Worm (Caenorhabditis elegans) whole organism, L1 larva: ENCODE results near the gene T25E4.1.

ENCODE experiments used
- C04F5.9 ChIP-seq: sonication (generic microtip); optimal IDR thresholded peaks from 2 replicates; lab custom pipeline; 2016; ENCODE audit warnings: missing genetic modification characterization, missing compliant biosample characterization
- C16A3.4 ChIP-seq: fragments of 150-350 bp; optimal IDR thresholded peaks from 2 replicates; lab custom pipeline; 2014; ENCODE audit warnings: missing biosample characterization, missing genetic modification characterization
- aha-1 ChIP-seq: fragments of 150-350 bp; optimal IDR thresholded peaks from 2 replicates; lab custom pipeline; 2014; ENCODE audit warnings: missing biosample characterization, missing genetic modification characterization
- aly-2 ChIP-seq: fragments of 150-350 bp; optimal IDR thresholded peaks from 2 replicates; lab custom pipeline; 2014; ENCODE audit warnings: missing biosample characterization, missing genetic modification characterization
- ama-1 ChIP-seq: fragments of 150-350 bp; optimal IDR thresholded peaks from 2 replicates; lab custom pipeline; 2014
- blmp-1 ChIP-seq: fragments of 150-350 bp; optimal IDR thresholded peaks from 2 replicates; lab custom pipeline; 2014; ENCODE audit warnings: missing biosample characterization, missing genetic modification characterization
- ceh-8 ChIP-seq: fragments of 200-800 bp; sonication (Bioruptor generic); optimal IDR thresholded peaks from 2 replicates; lab custom pipeline; 2018; ENCODE audit warnings: mild to moderate bottlenecking, missing genetic modification characterization, moderate library complexity, missing compliant biosample characterization
- ceh-82 ChIP-seq, 3 experiments: fragments of 150-350 bp in 1 of 3; sonication (generic microtip) in 2 of 3; optimal IDR thresholded peaks; 2 replicates each; lab custom pipeline; 2014 to 2017; ENCODE audit warnings: missing biosample characterization in 3 of 3, missing genetic modification characterization in 3 of 3
- ces-1 ChIP-seq: fragments of 150-350 bp; optimal IDR thresholded peaks from 2 replicates; lab custom pipeline; 2014; ENCODE audit warnings: missing biosample characterization, missing genetic modification reagents, missing genetic modification characterization
- dpl-1 ChIP-seq, 3 experiments: fragments of 150-350 bp in 2 of 3; sonication (generic microtip) in 1 of 3; optimal IDR thresholded peaks; 2 replicates each; lab custom pipeline; 2014 to 2017; ENCODE audit warnings: missing biosample characterization in 3 of 3, missing genetic modification characterization in 3 of 3, missing genetic modification reagents in 3 of 3
- efl-3 ChIP-seq: fragments of 200-800 bp; sonication (Bioruptor generic); optimal IDR thresholded peaks from 2 replicates; lab custom pipeline; 2018; ENCODE audit warnings: mild to moderate bottlenecking, missing genetic modification characterization, missing compliant biosample characterization
- elt-2 ChIP-seq: sonication (generic microtip); optimal IDR thresholded peaks from 2 replicates; lab custom pipeline; 2016; ENCODE audit warnings: missing genetic modification characterization, mild to moderate bottlenecking, inconsistent platforms, missing compliant biosample characterization, missing genetic modification reagents
- ets-5 ChIP-seq: fragments of 200-800 bp; sonication (Bioruptor generic); IDR thresholded peaks from 2 replicates; pipeline ENCODE4 v1.3.6; 2022; ENCODE audit warnings: missing genetic modification characterization, missing compliant biosample characterization
- fkh-4 ChIP-seq: sonication (generic microtip); optimal IDR thresholded peaks from 2 replicates; lab custom pipeline; 2016; ENCODE audit warnings: missing compliant biosample characterization, missing genetic modification characterization, borderline replicate concordance
- grh-1 ChIP-seq: fragments of 200-800 bp; sonication (Bioruptor generic); IDR thresholded peaks from 2 replicates; pipeline ENCODE4 v1.3.6; 2022; ENCODE audit warnings: missing genetic modification reagents, missing genetic modification characterization, missing compliant biosample characterization
- hlh-17 ChIP-seq: fragments of 200-800 bp; sonication (Bioruptor generic); optimal IDR thresholded peaks from 2 replicates; lab custom pipeline; 2018; ENCODE audit warnings: missing genetic modification characterization, mild to moderate bottlenecking, missing compliant biosample characterization, moderate library complexity, borderline replicate concordance
- hpl-2 ChIP-seq: fragments of 150-350 bp; optimal IDR thresholded peaks from 2 replicates; lab custom pipeline; 2014; ENCODE audit warnings: missing biosample characterization, missing genetic modification reagents, missing genetic modification characterization
- irx-1 ChIP-seq: sonication (generic microtip); optimal IDR thresholded peaks from 2 replicates; lab custom pipeline; 2016; ENCODE audit warnings: missing genetic modification characterization, missing compliant biosample characterization
- isw-1 ChIP-seq: fragments of 200-800 bp; sonication (Bioruptor generic); IDR thresholded peaks from 2 replicates; pipeline ENCODE4 v1.3.6; 2022; ENCODE audit warnings: missing genetic modification characterization, missing compliant biosample characterization
- jun-1 ChIP-seq: fragments of 150-350 bp; optimal IDR thresholded peaks from 2 replicates; lab custom pipeline; 2014; ENCODE audit warnings: missing biosample characterization, missing genetic modification reagents, missing genetic modification characterization
- lin-14 ChIP-seq: fragments of 200-800 bp; sonication (Bioruptor generic); optimal IDR thresholded peaks from 2 replicates; lab custom pipeline; 2018; ENCODE audit warnings: mild to moderate bottlenecking, missing genetic modification characterization, moderate library complexity, missing compliant biosample characterization
- lin-39 ChIP-seq: fragments of 150-350 bp; optimal IDR thresholded peaks from 2 replicates; lab custom pipeline; 2014; ENCODE audit warnings: missing biosample characterization, missing genetic modification reagents, missing genetic modification characterization
- lir-3 ChIP-seq: sonication (generic microtip); optimal IDR thresholded peaks from 2 replicates; lab custom pipeline; 2016; ENCODE audit warnings: mild to moderate bottlenecking, missing genetic modification characterization, moderate library complexity, missing compliant biosample characterization; ENCODE audit not compliant: poor library complexity
- mdl-1 ChIP-seq, 2 experiments: fragments of 150-350 bp; optimal IDR thresholded peaks; 2 replicates each; lab custom pipeline; 2014 to 2017; ENCODE audit warnings: missing biosample characterization in 2 of 2, missing genetic modification characterization in 2 of 2, inconsistent platforms in 1 of 2
- nhr-11 ChIP-seq: fragments of 150-350 bp; optimal IDR thresholded peaks from 2 replicates; lab custom pipeline; 2014; ENCODE audit warnings: missing biosample characterization, missing genetic modification characterization
- nhr-20 ChIP-seq: sonication (generic microtip); optimal IDR thresholded peaks from 2 replicates; lab custom pipeline; 2016; ENCODE audit warnings: mild to moderate bottlenecking, missing genetic modification characterization, missing compliant biosample characterization
- nhr-237 ChIP-seq: fragments of 150-350 bp; optimal IDR thresholded peaks from 2 replicates; lab custom pipeline; 2014; ENCODE audit warnings: missing biosample characterization, missing genetic modification characterization
- nhr-28 ChIP-seq: fragments of 150-350 bp; optimal IDR thresholded peaks from 2 replicates; lab custom pipeline; 2014; ENCODE audit warnings: missing biosample characterization, missing genetic modification characterization
- nhr-47 ChIP-seq: sonication (generic microtip); optimal IDR thresholded peaks from 2 replicates; lab custom pipeline; 2016; ENCODE audit warnings: mild to moderate bottlenecking, missing genetic modification characterization, moderate library complexity, missing compliant biosample characterization
- nhr-84 ChIP-seq: sonication (generic microtip); optimal IDR thresholded peaks from 2 replicates; lab custom pipeline; 2017; ENCODE audit warnings: missing biosample characterization, missing genetic modification characterization
- nhr-85 ChIP-seq: sonication (generic microtip); peaks from one replicate; lab custom pipeline; 2016; ENCODE audit warnings: missing genetic modification characterization, inconsistent platforms, missing compliant biosample characterization
- pax-3 ChIP-seq: fragments of 200-800 bp; sonication (Bioruptor generic); optimal IDR thresholded peaks from 2 replicates; lab custom pipeline; 2018; ENCODE audit warnings: mild to moderate bottlenecking, missing genetic modification characterization, moderate library complexity, missing compliant biosample characterization
- rnt-1 ChIP-seq: sonication (generic microtip); optimal IDR thresholded peaks from 2 replicates; lab custom pipeline; 2016; ENCODE audit warnings: mild to moderate bottlenecking, missing genetic modification characterization, moderate library complexity, missing compliant biosample characterization
- skn-1 ChIP-seq: fragments of 150-350 bp; optimal IDR thresholded peaks from 2 replicates; lab custom pipeline; 2014; ENCODE audit warnings: missing biosample characterization, missing genetic modification characterization
- snu-23 ChIP-seq: sonication (generic microtip); optimal IDR thresholded peaks from 2 replicates; lab custom pipeline; 2016; ENCODE audit warnings: missing genetic modification characterization, missing compliant biosample characterization
- sox-4 ChIP-seq: sonication (generic microtip); optimal IDR thresholded peaks from 2 replicates; lab custom pipeline; 2016; ENCODE audit warnings: missing genetic modification characterization, missing compliant biosample characterization
- sptf-1 ChIP-seq: fragments of 150-350 bp; optimal IDR thresholded peaks from 2 replicates; lab custom pipeline; 2014; ENCODE audit warnings: missing biosample characterization, missing genetic modification characterization
- sup-37 ChIP-seq: fragments of 200-800 bp; sonication (Bioruptor generic); optimal IDR thresholded peaks from 2 replicates; lab custom pipeline; 2018; ENCODE audit warnings: mild to moderate bottlenecking, missing genetic modification characterization, missing compliant biosample characterization
- swsn-7 ChIP-seq: sonication (generic microtip); optimal IDR thresholded peaks from 2 replicates; lab custom pipeline; 2016; ENCODE audit warnings: missing genetic modification characterization, missing compliant biosample characterization
- tlp-1 ChIP-seq: fragments of 150-350 bp; optimal IDR thresholded peaks from 2 replicates; lab custom pipeline; 2014; ENCODE audit warnings: missing biosample characterization, missing genetic modification characterization
- unc-130 ChIP-seq: fragments of 150-350 bp; optimal IDR thresholded peaks from 2 replicates; lab custom pipeline; 2017; ENCODE audit warnings: missing biosample characterization, missing genetic modification characterization, inconsistent platforms
- unc-62 ChIP-seq: fragments of 150-350 bp; optimal IDR thresholded peaks from 2 replicates; lab custom pipeline; 2014; ENCODE audit warnings: missing biosample characterization, missing genetic modification reagents, missing genetic modification characterization
- unc-98 ChIP-seq: fragments of 200-800 bp; sonication (Bioruptor generic); IDR thresholded peaks from 2 replicates; pipeline ENCODE4 v1.3.6; 2022; ENCODE audit warnings: missing genetic modification characterization, missing compliant biosample characterization
- zip-4 ChIP-seq: fragments of 200-800 bp; sonication (Bioruptor generic); optimal IDR thresholded peaks from 2 replicates; lab custom pipeline; 2018; ENCODE audit warnings: mild to moderate bottlenecking, missing genetic modification characterization, moderate library complexity, missing compliant biosample characterization
- ztf-11 ChIP-seq, 2 experiments: sonication (generic microtip); optimal IDR thresholded peaks; 2 replicates each; lab custom pipeline; 2016 to 2017; ENCODE audit warnings: missing genetic modification characterization in 2 of 2, missing biosample characterization in 1 of 2, missing compliant biosample characterization in 1 of 2
- ztf-4 ChIP-seq: fragments of 150-350 bp; optimal IDR thresholded peaks from 2 replicates; lab custom pipeline; 2014; ENCODE audit warnings: missing biosample characterization, missing genetic modification characterization

Gene T25E4.1

ce11 chrII:5594210-5594764, 16.2 kb downstream of the T25E4.1 start, which contains the start of gene ttc-4 (continued):
- TF ChIP-seq snu-23 (GFP tag; lab: Kevin White, UChicago) (peak; percentile 49), tlp-1 (tag; lab: Kevin White, UChicago) (no peak), sox-4 (tag; lab: Kevin White, UChicago) (no peak), blmp-1 (tag; lab: Kevin White, UChicago) (peak; percentile 28), ztf-11 (tag; optimal IDR thresholded peaks at IDR 0.05; lab: Kevin White, UChicago) (no peak), dpl-1 (GFP tag; optimal IDR thresholded peaks at IDR 0.05; lab: Kevin White, UChicago) (peak; percentile 11 to 67 (median 41)), ets-5 (GFP tag; lab: Robert Waterston, UW) (no peak), nhr-85 (tag; lab: Kevin White, UChicago) (peak; percentile 69)

- TF ChIP-seq nhr-28 (tag; lab: Kevin White, UChicago) (no peak), swsn-7 (tag; lab: Kevin White, UChicago) (no peak), fkh-4 (tag; lab: Kevin White, UChicago) (no peak)
Measured at ce11 chrII:5596247-5596646, 18.1 kb downstream of the T25E4.1 start, which contains the start of gene C17G10.1. Gene C17G10.1 (plus strand): TSS chrII:5596547.

- TF ChIP-seq nhr-11 (tag; lab: Kevin White, UChicago) (peak; percentile 35), elt-2 (tag; lab: Kevin White, UChicago) (peak; percentile 93), efl-3 (GFP tag; lab: Kevin White, UChicago) (peak; percentile 4), mdl-1 (tag; optimal IDR thresholded peaks at IDR 0.05; lab: Kevin White, UChicago) (peak in 1 of 2 experiments; percentile 82), irx-1 (tag; lab: Kevin White, UChicago) (peak; percentile 63), unc-98 (no peak), skn-1 (tag; lab: Kevin White, UChicago) (no peak), ces-1 (GFP tag; lab: Kevin White, UChicago) (no peak), nhr-84 (tag; lab: Kevin White, UChicago) (no peak), rnt-1 (tag; lab: Kevin White, UChicago) (peak; percentile 92), jun-1 (tag; lab: Kevin White, UChicago) (peak; percentile 56), ama-1 (lab: Kevin White, UChicago) (peak; percentile 95), C04F5.9 (tag; lab: Kevin White, UChicago) (peak; percentile 30), lin-14 (GFP tag; lab: Kevin White, UChicago) (peak; percentile 82), hpl-2 (GFP tag; lab: Kevin White, UChicago) (peak; percentile 57), zip-4 (GFP tag; lab: Kevin White, UChicago) (peak; percentile 43), ets-5 (GFP tag; lab: Robert Waterston, UW) (no peak), grh-1 (GFP tag; lab: Robert Waterston, UW) (peak; percentile 72), pax-3 (tag; lab: Kevin White, UChicago) (peak; percentile 19), nhr-237 (tag; lab: Kevin White, UChicago) (no peak), unc-62 (no peak), unc-130 (peak; percentile 60), hlh-17 (GFP tag; lab: Kevin White, UChicago) (peak; percentile 59), ztf-4 (peak; percentile 73), lin-39 (tag; lab: Kevin White, UChicago) (peak; percentile 68), lir-3 (tag; lab: Kevin White, UChicago) (peak; percentile 28), tlp-1 (tag; lab: Kevin White, UChicago) (no peak), aha-1 (tag; lab: Kevin White, UChicago) (no peak), aly-2 (peak; percentile 78), C16A3.4 (peak; percentile 45), nhr-85 (tag; lab: Kevin White, UChicago) (peak; percentile 92), sup-37 (peak; percentile 75), nhr-47 (tag; lab: Kevin White, UChicago) (peak; percentile 86), nhr-20 (tag; lab: Kevin White, UChicago) (peak; percentile 95), ztf-11 (tag; optimal IDR thresholded peaks at IDR 0.05; lab: Kevin White, UChicago) (no peak), ceh-82 (tag; optimal IDR thresholded peaks at IDR 0.05; lab: Kevin White, UChicago) (peak; percentile 62 to 76 (median 67)), ceh-8 (GFP tag; lab: Kevin White, UChicago) (no peak), isw-1 (GFP tag; lab: Robert Waterston, UW) (no peak; the same call in 1 of the 2 replicates), sptf-1 (tag; lab: Kevin White, UChicago) (no peak)
Measured at ce11 chrII:5599326-5600044, 21.4 kb downstream of the T25E4.1 start, which contains the start of gene C17G10.10. Gene C17G10.10 (minus strand): TSS chrII:5599376.
